Fruit fly (Drosophila melanogaster): ENCODE measurements around the gene CG1607.

DNA sequence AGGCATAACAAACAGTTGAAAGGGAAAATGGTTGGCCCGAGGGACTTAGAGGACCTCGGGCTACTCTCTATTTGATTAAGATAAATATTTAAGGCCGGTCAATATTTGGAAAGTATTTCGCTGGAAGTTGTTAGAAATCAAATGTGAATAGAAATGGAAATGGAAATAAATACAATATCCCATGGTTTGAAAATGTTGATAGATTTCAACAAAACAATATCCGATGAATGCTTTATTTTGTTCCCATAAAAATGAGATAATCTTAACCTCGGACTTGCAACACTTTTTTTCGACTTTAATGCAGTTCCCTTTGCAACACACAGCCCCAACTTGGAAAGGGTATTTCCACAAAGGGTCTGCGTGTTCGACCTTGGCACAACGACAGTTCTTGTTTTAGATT is 12.9 kb upstream of the CG1607 start:
- TF ChIP-seq Hr96 (GFP tag; optimal IDR thresholded peaks at IDR 0.05) (no peak), kay (GFP tag; ENCODE audit: borderline replicate concordance) (no peak), CG14711 (tag; optimal IDR thresholded peaks at IDR 0.05) (no peak), cnc (optimal IDR thresholded peaks at IDR 0.05) (no peak), CG7045 (GFP tag; optimal IDR thresholded peaks at IDR 0.05) (no peak)

Measured in whole organism, adult.